Worm (Caenorhabditis elegans) whole organism, L1 larva: ENCODE results near the gene orc-3.

Source experiments
- C04F5.9 ChIP-seq: sonication (generic microtip); optimal IDR thresholded peaks from 2 replicates; lab custom pipeline; 2016; ENCODE audit warnings: missing genetic modification characterization, missing compliant biosample characterization
- C34B4.2 ChIP-seq: sonication (generic microtip); optimal IDR thresholded peaks from 2 replicates; lab custom pipeline; 2017; ENCODE audit warnings: mild to moderate bottlenecking, missing genetic modification characterization, missing compliant biosample characterization
- F16B12.6 ChIP-seq: fragments of 150-350 bp; optimal IDR thresholded peaks from 2 replicates; lab custom pipeline; 2014; ENCODE audit warnings: missing biosample characterization, missing genetic modification characterization
- aly-2 ChIP-seq: fragments of 150-350 bp; optimal IDR thresholded peaks from 2 replicates; lab custom pipeline; 2014; ENCODE audit warnings: missing biosample characterization, missing genetic modification characterization
- ama-1 ChIP-seq: fragments of 150-350 bp; optimal IDR thresholded peaks from 2 replicates; lab custom pipeline; 2014
- ceh-8 ChIP-seq: fragments of 200-800 bp; sonication (Bioruptor generic); optimal IDR thresholded peaks from 2 replicates; lab custom pipeline; 2018; ENCODE audit warnings: mild to moderate bottlenecking, missing genetic modification characterization, moderate library complexity, missing compliant biosample characterization
- ceh-90 ChIP-seq: sonication (generic microtip); optimal IDR thresholded peaks from 2 replicates; lab custom pipeline; 2016; ENCODE audit warnings: missing genetic modification characterization, missing compliant biosample characterization
- dpl-1 ChIP-seq, 3 experiments: fragments of 150-350 bp in 2 of 3; sonication (generic microtip) in 1 of 3; optimal IDR thresholded peaks; 2 replicates each; lab custom pipeline; 2014 to 2017; ENCODE audit warnings: missing biosample characterization in 3 of 3, missing genetic modification characterization in 3 of 3, missing genetic modification reagents in 3 of 3
- efl-1 ChIP-seq, 4 experiments: fragments of 150-350 bp; optimal IDR thresholded peaks in 3 of 4; peaks in 1 of 4; 1 replicate in 1 of 4; 2 replicates in 3 of 4; lab custom pipeline; 2014; ENCODE audit warnings: missing biosample characterization in 2 of 4, missing genetic modification characterization in 2 of 4, missing genetic modification reagents in 2 of 4
- efl-3 ChIP-seq: fragments of 200-800 bp; sonication (Bioruptor generic); optimal IDR thresholded peaks from 2 replicates; lab custom pipeline; 2018; ENCODE audit warnings: mild to moderate bottlenecking, missing genetic modification characterization, missing compliant biosample characterization
- elt-2 ChIP-seq: sonication (generic microtip); optimal IDR thresholded peaks from 2 replicates; lab custom pipeline; 2016; ENCODE audit warnings: missing genetic modification characterization, mild to moderate bottlenecking, inconsistent platforms, missing compliant biosample characterization, missing genetic modification reagents
- fkh-10 ChIP-seq: sonication (generic microtip); optimal IDR thresholded peaks from 2 replicates; lab custom pipeline; 2017; ENCODE audit warnings: missing biosample characterization, missing genetic modification reagents, missing genetic modification characterization
- fkh-4 ChIP-seq: sonication (generic microtip); optimal IDR thresholded peaks from 2 replicates; lab custom pipeline; 2016; ENCODE audit warnings: missing compliant biosample characterization, missing genetic modification characterization, borderline replicate concordance
- fos-1 ChIP-seq: fragments of 150-350 bp; optimal IDR thresholded peaks from 2 replicates; lab custom pipeline; 2014; ENCODE audit warnings: missing biosample characterization, missing genetic modification characterization
- grh-1 ChIP-seq: fragments of 200-800 bp; sonication (Bioruptor generic); IDR thresholded peaks from 2 replicates; pipeline ENCODE4 v1.3.6; 2022; ENCODE audit warnings: missing genetic modification reagents, missing genetic modification characterization, missing compliant biosample characterization
- hlh-17 ChIP-seq: fragments of 200-800 bp; sonication (Bioruptor generic); optimal IDR thresholded peaks from 2 replicates; lab custom pipeline; 2018; ENCODE audit warnings: missing genetic modification characterization, mild to moderate bottlenecking, missing compliant biosample characterization, moderate library complexity, borderline replicate concordance
- hlh-4 ChIP-seq: sonication (generic microtip); optimal IDR thresholded peaks from 2 replicates; lab custom pipeline; 2016; ENCODE audit warnings: mild to moderate bottlenecking, missing genetic modification characterization, missing compliant biosample characterization
- hpl-2 ChIP-seq: fragments of 150-350 bp; optimal IDR thresholded peaks from 2 replicates; lab custom pipeline; 2014; ENCODE audit warnings: missing biosample characterization, missing genetic modification reagents, missing genetic modification characterization
- irx-1 ChIP-seq: sonication (generic microtip); optimal IDR thresholded peaks from 2 replicates; lab custom pipeline; 2016; ENCODE audit warnings: missing genetic modification characterization, missing compliant biosample characterization
- jun-1 ChIP-seq: fragments of 150-350 bp; optimal IDR thresholded peaks from 2 replicates; lab custom pipeline; 2014; ENCODE audit warnings: missing biosample characterization, missing genetic modification reagents, missing genetic modification characterization
- lin-13 ChIP-seq: fragments of 150-350 bp; optimal IDR thresholded peaks from 2 replicates; lab custom pipeline; 2014; ENCODE audit warnings: missing biosample characterization, missing genetic modification reagents, missing genetic modification characterization
- lin-14 ChIP-seq: fragments of 200-800 bp; sonication (Bioruptor generic); optimal IDR thresholded peaks from 2 replicates; lab custom pipeline; 2018; ENCODE audit warnings: mild to moderate bottlenecking, missing genetic modification characterization, moderate library complexity, missing compliant biosample characterization
- lin-15B ChIP-seq: fragments of 150-350 bp; sonication (generic microtip); optimal IDR thresholded peaks from 3 replicates; lab custom pipeline; 2014; ENCODE audit warnings: missing biosample characterization, missing genetic modification characterization
- lin-35 ChIP-seq, 2 experiments: fragments of 150-350 bp; optimal IDR thresholded peaks; 2 replicates each; lab custom pipeline; 2014; ENCODE audit warnings: missing biosample characterization in 2 of 2, missing genetic modification characterization in 2 of 2, missing genetic modification reagents in 2 of 2
- lsy-2 ChIP-seq, 2 experiments: fragments of 150-350 bp; optimal IDR thresholded peaks; 2 replicates each; lab custom pipeline; 2014; ENCODE audit warnings: missing biosample characterization in 2 of 2, missing genetic modification characterization in 2 of 2
- mab-9 ChIP-seq: fragments of 200-800 bp; sonication (Bioruptor generic); IDR thresholded peaks from 2 replicates; pipeline ENCODE4 v1.3.6; 2022; ENCODE audit warnings: missing genetic modification reagents, missing genetic modification characterization, missing compliant biosample characterization
- mdl-1 ChIP-seq, 2 experiments: fragments of 150-350 bp; optimal IDR thresholded peaks; 2 replicates each; lab custom pipeline; 2014 to 2017; ENCODE audit warnings: missing biosample characterization in 2 of 2, missing genetic modification characterization in 2 of 2, inconsistent platforms in 1 of 2
- mef-2 ChIP-seq: fragments of 150-350 bp; optimal IDR thresholded peaks from 2 replicates; lab custom pipeline; 2014; ENCODE audit warnings: missing biosample characterization, missing genetic modification characterization
- mep-1 ChIP-seq: fragments of 150-350 bp; optimal IDR thresholded peaks from 2 replicates; lab custom pipeline; 2014; ENCODE audit warnings: missing biosample characterization, missing genetic modification characterization
- nhr-11 ChIP-seq: fragments of 150-350 bp; optimal IDR thresholded peaks from 2 replicates; lab custom pipeline; 2014; ENCODE audit warnings: missing biosample characterization, missing genetic modification characterization
- nhr-12 ChIP-seq: sonication (generic microtip); optimal IDR thresholded peaks from 2 replicates; lab custom pipeline; 2017; ENCODE audit warnings: missing biosample characterization, missing genetic modification characterization
- nhr-20 ChIP-seq: sonication (generic microtip); optimal IDR thresholded peaks from 2 replicates; lab custom pipeline; 2016; ENCODE audit warnings: mild to moderate bottlenecking, missing genetic modification characterization, missing compliant biosample characterization
- nhr-237 ChIP-seq: fragments of 150-350 bp; optimal IDR thresholded peaks from 2 replicates; lab custom pipeline; 2014; ENCODE audit warnings: missing biosample characterization, missing genetic modification characterization
- nhr-28 ChIP-seq: fragments of 150-350 bp; optimal IDR thresholded peaks from 2 replicates; lab custom pipeline; 2014; ENCODE audit warnings: missing biosample characterization, missing genetic modification characterization
- nhr-71 ChIP-seq: sonication (generic microtip); optimal IDR thresholded peaks from 2 replicates; lab custom pipeline; 2016; ENCODE audit warnings: mild to moderate bottlenecking, missing genetic modification characterization, moderate library complexity, missing compliant biosample characterization
- nhr-77 ChIP-seq: fragments of 150-350 bp; optimal IDR thresholded peaks from 2 replicates; lab custom pipeline; 2014; ENCODE audit warnings: missing biosample characterization, missing genetic modification characterization
- nhr-84 ChIP-seq: sonication (generic microtip); optimal IDR thresholded peaks from 2 replicates; lab custom pipeline; 2017; ENCODE audit warnings: missing biosample characterization, missing genetic modification characterization
- nhr-90 ChIP-seq: sonication (generic microtip); optimal IDR thresholded peaks from 2 replicates; lab custom pipeline; 2016; ENCODE audit warnings: mild to moderate bottlenecking, missing genetic modification characterization, missing compliant biosample characterization; ENCODE audit not compliant: poor library complexity
- pag-3 ChIP-seq: sonication (generic microtip); optimal IDR thresholded peaks from 2 replicates; lab custom pipeline; 2017; ENCODE audit warnings: missing genetic modification characterization, mild to moderate bottlenecking, missing compliant biosample characterization, antibody characterized with exemption, borderline replicate concordance; ENCODE audit not compliant: insufficient read depth
- pax-3 ChIP-seq: fragments of 200-800 bp; sonication (Bioruptor generic); optimal IDR thresholded peaks from 2 replicates; lab custom pipeline; 2018; ENCODE audit warnings: mild to moderate bottlenecking, missing genetic modification characterization, moderate library complexity, missing compliant biosample characterization
- pqm-1 ChIP-seq: sonication (generic microtip); optimal IDR thresholded peaks from 3 replicates; lab custom pipeline; 2017; ENCODE audit warnings: missing biosample characterization, missing genetic modification characterization
- skn-1 ChIP-seq: fragments of 150-350 bp; optimal IDR thresholded peaks from 2 replicates; lab custom pipeline; 2014; ENCODE audit warnings: missing biosample characterization, missing genetic modification characterization
- snu-23 ChIP-seq: sonication (generic microtip); optimal IDR thresholded peaks from 2 replicates; lab custom pipeline; 2016; ENCODE audit warnings: missing genetic modification characterization, missing compliant biosample characterization
- sox-4 ChIP-seq: sonication (generic microtip); optimal IDR thresholded peaks from 2 replicates; lab custom pipeline; 2016; ENCODE audit warnings: missing genetic modification characterization, missing compliant biosample characterization
- sptf-1 ChIP-seq: fragments of 150-350 bp; optimal IDR thresholded peaks from 2 replicates; lab custom pipeline; 2014; ENCODE audit warnings: missing biosample characterization, missing genetic modification characterization
- sup-37 ChIP-seq: fragments of 200-800 bp; sonication (Bioruptor generic); optimal IDR thresholded peaks from 2 replicates; lab custom pipeline; 2018; ENCODE audit warnings: mild to moderate bottlenecking, missing genetic modification characterization, missing compliant biosample characterization
- swsn-7 ChIP-seq: sonication (generic microtip); optimal IDR thresholded peaks from 2 replicates; lab custom pipeline; 2016; ENCODE audit warnings: missing genetic modification characterization, missing compliant biosample characterization
- tbx-2 ChIP-seq: sonication (generic microtip); optimal IDR thresholded peaks from 2 replicates; lab custom pipeline; 2016; ENCODE audit warnings: missing genetic modification characterization, missing compliant biosample characterization
- unc-130 ChIP-seq: fragments of 150-350 bp; optimal IDR thresholded peaks from 2 replicates; lab custom pipeline; 2017; ENCODE audit warnings: missing biosample characterization, missing genetic modification characterization, inconsistent platforms
- unc-62 ChIP-seq: fragments of 150-350 bp; optimal IDR thresholded peaks from 2 replicates; lab custom pipeline; 2014; ENCODE audit warnings: missing biosample characterization, missing genetic modification reagents, missing genetic modification characterization
- unc-86 ChIP-seq: sonication (generic microtip); optimal IDR thresholded peaks from 2 replicates; lab custom pipeline; 2016; ENCODE audit warnings: missing genetic modification characterization, missing compliant biosample characterization
- vab-15 ChIP-seq: sonication (generic microtip); optimal IDR thresholded peaks from 2 replicates; lab custom pipeline; 2017; ENCODE audit warnings: missing genotype, mild to moderate bottlenecking, missing genetic modification characterization, missing compliant biosample characterization
- xbp-1 ChIP-seq: sonication (generic microtip); optimal IDR thresholded peaks from 2 replicates; lab custom pipeline; 2016; ENCODE audit warnings: missing genetic modification characterization, missing compliant biosample characterization
- zip-4 ChIP-seq: fragments of 200-800 bp; sonication (Bioruptor generic); optimal IDR thresholded peaks from 2 replicates; lab custom pipeline; 2018; ENCODE audit warnings: mild to moderate bottlenecking, missing genetic modification characterization, moderate library complexity, missing compliant biosample characterization

The orc-3 gene

ce11 chrIII:1243199-1243598 is 35.3 kb downstream of the orc-3 start, which contains the start of gene fbxa-63 (continued):
- TF ChIP-seq hlh-4 (tag; lab: Kevin White, UChicago): no peak
- no peak for TF ChIP-seq fkh-4 (tag; lab: Kevin White, UChicago)
- TF ChIP-seq nhr-11: peak; percentile 15
- TF ChIP-seq nhr-84: no peak
- TF ChIP-seq nhr-12 (tag; lab: Kevin White, UChicago): no peak
- no peak for TF ChIP-seq tbx-2
- no peak for TF ChIP-seq fos-1 (tag; lab: Kevin White, UChicago)
- TF ChIP-seq zip-4 (GFP tag; lab: Kevin White, UChicago): peak; percentile 2
- TF ChIP-seq efl-1 (optimal IDR thresholded peaks at IDR 0.05; lab: Kevin White, UChicago): peak; percentile 49 to 64
- TF ChIP-seq efl-1 (GFP tag; optimal IDR thresholded peaks at IDR 0.05 in 1 of 2; lab: Kevin White, UChicago): peak; percentile 26 to 92
- TF ChIP-seq mab-9 (GFP tag; lab: Robert Waterston, UW): no peak
- TF ChIP-seq nhr-237 (tag; lab: Kevin White, UChicago): no peak
- no peak for TF ChIP-seq sox-4
- TF ChIP-seq unc-62: no peak
- TF ChIP-seq mep-1 (tag; lab: Kevin White, UChicago): no peak
- peak; percentile 30 to 64 for TF ChIP-seq lsy-2 (tag; optimal IDR thresholded peaks at IDR 0.05; lab: Kevin White, UChicago)
- peak; percentile 42 for TF ChIP-seq nhr-71 (tag; lab: Kevin White, UChicago)
- no peak for TF ChIP-seq ceh-8 (GFP tag; lab: Kevin White, UChicago)
- no peak for TF ChIP-seq pqm-1 (tag; lab: Kevin White, UChicago)
- TF ChIP-seq vab-15 (tag; lab: Kevin White, UChicago): no peak
- TF ChIP-seq efl-3 (GFP tag; lab: Kevin White, UChicago): no peak
- peak; percentile 81 for TF ChIP-seq skn-1 (tag; lab: Kevin White, UChicago)
- TF ChIP-seq nhr-77 (tag; lab: Kevin White, UChicago): no peak
- no peak for TF ChIP-seq mef-2 (tag; lab: Kevin White, UChicago)
- TF ChIP-seq snu-23 (GFP tag; lab: Kevin White, UChicago): peak; percentile 27
- no peak for TF ChIP-seq sup-37 (GFP tag; lab: Kevin White, UChicago)
- TF ChIP-seq unc-86 (tag; lab: Kevin White, UChicago): no peak
- TF ChIP-seq lin-14 (GFP tag; lab: Kevin White, UChicago): peak; percentile 61
- TF ChIP-seq grh-1 (GFP tag; lab: Robert Waterston, UW): no peak
- peak in 2 of 3 experiments; percentile 7 to 21 for TF ChIP-seq dpl-1 (GFP tag; optimal IDR thresholded peaks at IDR 0.05; lab: Kevin White, UChicago)
- TF ChIP-seq pax-3 (tag; lab: Kevin White, UChicago): no peak
- TF ChIP-seq unc-130 (tag; lab: Kevin White, UChicago): no peak
- TF ChIP-seq lin-13 (GFP tag; lab: Kevin White, UChicago): peak; percentile 20
- no peak for TF ChIP-seq nhr-28 (tag; lab: Kevin White, UChicago)
- no peak for TF ChIP-seq hpl-2 (GFP tag; lab: Kevin White, UChicago)
- no peak for TF ChIP-seq C34B4.2
- TF ChIP-seq ceh-90 (tag; lab: Kevin White, UChicago): no peak
- no peak for TF ChIP-seq nhr-20 (tag; lab: Kevin White, UChicago)
- no peak for TF ChIP-seq pag-3 (tag; lab: Kevin White, UChicago)
- no peak for TF ChIP-seq nhr-90
- no peak for TF ChIP-seq aly-2
- no peak for TF ChIP-seq xbp-1 (tag; lab: Kevin White, UChicago)
- no peak for TF ChIP-seq elt-2
- no peak for TF ChIP-seq irx-1 (tag; lab: Kevin White, UChicago)
- peak in 1 of 2 experiments; percentile 26 for TF ChIP-seq mdl-1 (tag; optimal IDR thresholded peaks at IDR 0.05; lab: Kevin White, UChicago)
- TF ChIP-seq swsn-7 (tag; lab: Kevin White, UChicago): peak; percentile 10
- no peak for TF ChIP-seq lin-15B
- TF ChIP-seq fkh-10 (GFP tag; lab: Kevin White, UChicago): no peak
- TF ChIP-seq jun-1: peak; percentile 28
- no peak for TF ChIP-seq C04F5.9 (tag; lab: Kevin White, UChicago)
- TF ChIP-seq F16B12.6 (tag; lab: Kevin White, UChicago): no peak
- TF ChIP-seq lin-35 (GFP tag; optimal IDR thresholded peaks at IDR 0.05; lab: Kevin White, UChicago): peak; percentile 26 to 47
- no peak for TF ChIP-seq ama-1
- TF ChIP-seq hlh-17: no peak
- TF ChIP-seq sptf-1: no peak
